Fruit fly (Drosophila melanogaster) Kc167 (cell line): ENCODE measurements around the gene SrpRbeta.

ENCODE experiments used
- Myc ChIP-seq: fragments of >200 bp; optimal IDR thresholded peaks from 2 replicates; lab custom pipeline; 2017; ENCODE audit warnings: missing external identifiers
- Sin3A ChIP-seq: fragments of >200 bp; optimal IDR thresholded peaks from 2 replicates; lab custom pipeline; 2018; ENCODE audit warnings: missing external identifiers
- h ChIP-seq: fragments of >200 bp; optimal IDR thresholded peaks from 3 replicates; lab custom pipeline; 2018; ENCODE audit warnings: missing external identifiers
- insv ChIP-seq: fragments of >200 bp; optimal IDR thresholded peaks from 3 replicates; lab custom pipeline; 2018; ENCODE audit warnings: missing external identifiers
- psq ChIP-seq: fragments of >200 bp; optimal IDR thresholded peaks from 2 replicates; lab custom pipeline; 2017; ENCODE audit warnings: missing external identifiers

DNA sequence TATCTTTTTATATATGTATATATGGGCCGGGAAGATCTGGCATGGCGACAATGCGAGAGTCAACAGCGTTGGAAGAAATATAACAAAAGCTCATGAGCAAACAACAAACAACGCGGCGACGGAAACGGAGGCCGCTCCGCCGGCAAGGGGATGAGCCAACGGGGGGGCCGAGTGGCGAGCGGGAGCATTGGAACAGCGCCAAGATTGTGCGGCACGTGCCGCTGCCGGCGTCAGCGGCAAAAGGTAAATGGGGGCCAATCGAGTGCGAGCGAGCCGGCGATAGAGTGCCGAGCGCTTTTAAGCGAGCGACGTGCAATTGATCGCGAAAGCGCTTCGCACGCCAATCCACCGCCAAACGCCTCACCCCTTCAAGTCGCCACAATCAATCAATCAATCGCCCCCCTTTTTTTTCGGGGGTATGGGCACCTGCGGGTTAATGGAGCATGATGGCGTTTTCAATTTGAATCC lies 23.5 kb downstream of the SrpRbeta start:
- TF ChIP-seq insv (lab: Kevin White, UChicago) (no peak), Myc (lab: Kevin White, UChicago) (no peak), Sin3A (lab: Kevin White, UChicago) (no peak), h (no peak), psq (no peak)
